Worm (Caenorhabditis elegans): ENCODE measurements around the gene C06E4.2.

The C06E4.2 gene

ce11 chrIV:7294121-7294520 is 17.4 kb downstream of the C06E4.2 start, which contains the start of gene F42C5.5:
Gene F42C5.5, minus strand, starts transcription at chrIV:7294221.
- TF ChIP-seq ceh-2 (tag; optimal IDR thresholded peaks at IDR 0.05) = no peak
- TF ChIP-seq rnt-1 (tag; optimal IDR thresholded peaks at IDR 0.05) = no peak
- no peak for TF ChIP-seq mec-3 (tag; optimal IDR thresholded peaks at IDR 0.05; ENCODE audit: borderline replicate concordance)
- no peak for TF ChIP-seq hlh-15 (tag; optimal IDR thresholded peaks at IDR 0.05)
- no peak for TF ChIP-seq Y22D7AL.16 (tag; optimal IDR thresholded peaks at IDR 0.05)
- TF ChIP-seq ceh-22 (tag; optimal IDR thresholded peaks at IDR 0.05) = no peak
- no peak for TF ChIP-seq hlh-6 (tag; optimal IDR thresholded peaks at IDR 0.05)
- TF ChIP-seq ref-2 (tag; optimal IDR thresholded peaks at IDR 0.05) = no peak
- TF ChIP-seq K09A11.1 (tag; optimal IDR thresholded peaks at IDR 0.05; ENCODE audit: insufficient read depth) = no peak
- TF ChIP-seq ama-1 (optimal IDR thresholded peaks at IDR 0.05) = no peak

DNA sequence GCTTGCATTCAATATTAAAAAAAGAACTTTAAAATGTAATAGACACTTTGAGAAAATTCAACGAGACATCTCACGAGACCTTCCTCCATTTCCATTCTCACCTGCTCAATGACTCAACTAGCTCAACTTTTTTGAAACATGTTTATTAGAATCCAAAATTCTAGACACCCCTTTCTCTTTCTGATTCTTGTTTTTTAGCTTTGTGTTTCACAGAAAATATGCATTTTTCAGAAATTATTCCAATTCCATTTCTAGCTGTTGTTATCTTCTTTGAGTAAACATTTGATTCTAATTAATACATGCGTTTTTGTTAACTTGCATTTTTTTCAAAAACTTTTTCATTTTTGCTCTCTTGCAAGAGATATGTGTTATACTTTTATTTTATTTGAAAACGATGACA is 24.7 kb downstream of the C06E4.2 start:
- TF ChIP-seq ceh-22 (tag; optimal IDR thresholded peaks at IDR 0.05) (no peak), madf-2 (tag; optimal IDR thresholded peaks at IDR 0.05) (no peak), ceh-48 (tag; optimal IDR thresholded peaks at IDR 0.05) (no peak), odd-2 (tag; optimal IDR thresholded peaks at IDR 0.05) (no peak), Y22D7AL.16 (tag; optimal IDR thresholded peaks at IDR 0.05) (no peak), hlh-15 (tag; optimal IDR thresholded peaks at IDR 0.05) (no peak), gmeb-2 (tag; optimal IDR thresholded peaks at IDR 0.05) (no peak), elt-2 (tag; optimal IDR thresholded peaks at IDR 0.05) (no peak), pros-1 (tag; optimal IDR thresholded peaks at IDR 0.05) (no peak), ceh-2 (tag; optimal IDR thresholded peaks at IDR 0.05) (no peak), ceh-6 (GFP tag; optimal IDR thresholded peaks at IDR 0.05) (no peak), ceh-9 (tag; optimal IDR thresholded peaks at IDR 0.05) (no peak), unc-3 (GFP tag; conservative IDR thresholded peaks at IDR 0.05) (no peak), unc-3 (tag; optimal IDR thresholded peaks at IDR 0.05) (no peak), dve-1 (tag; optimal IDR thresholded peaks at IDR 0.05) (no peak)

ce11 chrIV:7305325-7305724 is 28.6 kb downstream of the C06E4.2 start, which contains the start of gene npr-27:
Gene npr-27, plus strand, starts transcription at chrIV:7305625.
- TF ChIP-seq tbx-2 (tag; optimal IDR thresholded peaks at IDR 0.05) (no peak), ceh-31 (tag; optimal IDR thresholded peaks at IDR 0.05) (no peak), K09A11.1 (tag; optimal IDR thresholded peaks at IDR 0.05; ENCODE audit: insufficient read depth) (no peak), fax-1 (tag; optimal IDR thresholded peaks at IDR 0.05) (no peak), pqm-1 (tag; optimal IDR thresholded peaks at IDR 0.05) (no peak), T23F11.4 (GFP tag; optimal IDR thresholded peaks at IDR 0.05) (no peak), lin-11 (tag; optimal IDR thresholded peaks at IDR 0.05) (no peak), elt-4 (tag; optimal IDR thresholded peaks at IDR 0.05) (no peak), lim-6 (tag; optimal IDR thresholded peaks at IDR 0.05) (no peak), F13H6.1 (tag; optimal IDR thresholded peaks at IDR 0.05) (no peak), ets-4 (tag; optimal IDR thresholded peaks at IDR 0.05) (no peak), ztf-16 (tag; optimal IDR thresholded peaks at IDR 0.05) (no peak), ceh-2 (tag; optimal IDR thresholded peaks at IDR 0.05) (no peak), ahr-1 (tag; optimal IDR thresholded peaks at IDR 0.05) (no peak), ref-2 (tag; optimal IDR thresholded peaks at IDR 0.05) (no peak)

DNA sequence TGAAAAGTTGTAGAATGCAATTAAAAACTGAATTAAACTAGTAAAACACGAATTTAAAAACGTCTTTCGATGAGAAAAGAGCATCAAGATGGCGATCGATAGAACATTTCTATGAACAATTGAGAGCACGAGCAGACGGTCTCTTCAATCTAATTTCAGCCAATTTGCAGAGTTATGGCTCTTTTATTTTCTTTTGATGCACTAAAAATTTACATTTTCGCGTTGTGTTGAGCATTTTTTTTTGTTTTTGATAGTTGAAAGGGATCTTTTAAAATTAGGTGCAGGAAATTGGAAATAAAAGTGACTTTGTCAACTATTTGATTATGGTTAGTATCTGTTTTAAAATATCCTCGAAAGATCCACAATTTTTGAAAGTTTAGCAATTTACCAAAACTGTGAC is 32.2 kb downstream of the C06E4.2 start, which contains the start of gene F42C5.6:
Gene F42C5.6, minus strand, starts transcription at position 101 of the 400 bp plus-strand sequence.
- TF ChIP-seq ceh-48 (tag; optimal IDR thresholded peaks at IDR 0.05) = no peak
- TF ChIP-seq C38D4.7 (GFP tag; optimal IDR thresholded peaks at IDR 0.05) = no peak
- no peak for TF ChIP-seq ceh-34 (tag; optimal IDR thresholded peaks at IDR 0.05)
- TF ChIP-seq sox-4 (tag; optimal IDR thresholded peaks at IDR 0.05) = no peak
- no peak for TF ChIP-seq npax-4 (tag; optimal IDR thresholded peaks at IDR 0.05)
- no peak for TF ChIP-seq odd-2 (tag; optimal IDR thresholded peaks at IDR 0.05)
- TF ChIP-seq ceh-2 (tag; optimal IDR thresholded peaks at IDR 0.05) = no peak
- no peak for TF ChIP-seq Y22D7AL.16 (tag; optimal IDR thresholded peaks at IDR 0.05)
- no peak for TF ChIP-seq lin-11 (tag; optimal IDR thresholded peaks at IDR 0.05)
- no peak for TF ChIP-seq dmd-4 (tag; optimal IDR thresholded peaks at IDR 0.05; ENCODE audit: borderline replicate concordance)
- TF ChIP-seq ceh-6 (GFP tag; optimal IDR thresholded peaks at IDR 0.05) = no peak
- TF ChIP-seq hlh-8 (tag; optimal IDR thresholded peaks at IDR 0.05) = no peak
- no peak for TF ChIP-seq F13H6.1 (tag; optimal IDR thresholded peaks at IDR 0.05)
- TF ChIP-seq fkh-6 (tag; optimal IDR thresholded peaks at IDR 0.05) = no peak
- no peak for TF ChIP-seq hlh-13 (GFP tag; optimal IDR thresholded peaks at IDR 0.05)
- no peak for TF ChIP-seq ceh-24 (tag; optimal IDR thresholded peaks at IDR 0.05)
- no peak for TF ChIP-seq pha-4 (tag; optimal IDR thresholded peaks at IDR 0.05)
